Fruit fly (Drosophila melanogaster): ENCODE data around the gene Sol1.
A peak's percentile ranks its signal among the peaks of the same experiment; 100 is the strongest.

The Sol1 gene

DNA sequence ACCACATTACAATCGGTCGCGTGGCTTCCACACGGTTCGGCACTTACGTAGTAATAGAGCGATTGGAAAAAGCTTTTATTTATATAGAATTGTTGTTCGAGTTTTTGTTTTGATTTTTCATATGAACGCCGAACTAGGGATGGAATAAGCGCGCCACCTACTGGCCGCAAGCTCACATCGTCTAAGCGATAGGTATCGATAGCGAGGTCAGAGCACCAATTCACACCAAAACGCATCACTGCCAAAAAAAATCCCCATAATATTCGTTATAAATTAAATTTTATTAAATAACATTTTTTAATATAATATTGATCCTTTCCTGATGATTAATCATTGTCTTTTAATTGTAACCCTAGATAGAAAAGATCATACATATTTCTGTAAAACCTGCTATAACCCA, 35.6 kb upstream of the Sol1 start, which contains the start of gene CG10038 (continued):
- TF ChIP-seq bcd (GFP tag; optimal IDR thresholded peaks at IDR 0.05) (peak; percentile 41), chif (GFP tag; optimal IDR thresholded peaks at IDR 0.05) (peak in 1 of 2 experiments; percentile 15), sim (GFP tag; IDR thresholded peaks at IDR 0.05) (no peak), CG3838 (GFP tag; optimal IDR thresholded peaks at IDR 0.05) (no peak), CG18262 (tag; optimal IDR thresholded peaks at IDR 0.05) (peak; percentile 27), Neu2 (GFP tag; optimal IDR thresholded peaks at IDR 0.05; ENCODE audit: borderline replicate concordance) (no peak), Meics (GFP tag; optimal IDR thresholded peaks at IDR 0.05) (peak; percentile 35), Scr (GFP tag; IDR thresholded peaks at IDR 0.05; ENCODE audit: partially characterized antibody) (peak; percentile 93), sqz (GFP tag; optimal IDR thresholded peaks at IDR 0.05) (peak; percentile 28), sna (GFP tag; IDR thresholded peaks at IDR 0.05; ENCODE audit: partially characterized antibody) (peak; percentile 89), Dbx (GFP tag; IDR thresholded peaks at IDR 0.05) (peak; percentile 59; the same call in 2 of the 3 replicates), CG13775 (GFP tag; optimal IDR thresholded peaks at IDR 0.05) (peak; percentile 21), bbx (GFP tag; IDR thresholded peaks at IDR 0.05; ENCODE audit: partially characterized antibody) (peak; percentile 95), Antp (GFP tag; optimal IDR thresholded peaks at IDR 0.05) (peak; percentile 29), gsb-n (tag; optimal IDR thresholded peaks at IDR 0.05) (no peak), lola (GFP tag; optimal IDR thresholded peaks at IDR 0.05) (no peak), CG15269 (tag; optimal IDR thresholded peaks at IDR 0.05) (no peak), yki (optimal IDR thresholded peaks at IDR 0.05) (no peak), CG7357 (GFP tag; IDR thresholded peaks at IDR 0.05) (peak; percentile 81), Xrp1 (GFP tag; IDR thresholded peaks at IDR 0.05) (peak; percentile 28; the same call in 1 of the 2 replicates), CG10267 (tag; optimal IDR thresholded peaks at IDR 0.05) (peak; percentile 55), CG2116 (GFP tag; optimal IDR thresholded peaks at IDR 0.05) (peak; percentile 96), Adf1 (GFP tag; IDR thresholded peaks at IDR 0.05) (peak; percentile 25; the same call in 1 of the 2 replicates), dpn (GFP tag; optimal IDR thresholded peaks at IDR 0.05) (peak; percentile 29 to 58), kay (GFP tag; optimal IDR thresholded peaks at IDR 0.05) (peak; percentile 14), Hmr (GFP tag; optimal IDR thresholded peaks at IDR 0.05) (peak; percentile 54), NK7.1 (GFP tag; optimal IDR thresholded peaks at IDR 0.05) (no peak), Nf-YA (GFP tag; IDR thresholded peaks at IDR 0.05) (no peak), CG2678 (tag; optimal IDR thresholded peaks at IDR 0.05) (no peak), Chrac-16 (GFP tag; optimal IDR thresholded peaks at IDR 0.05) (peak; percentile 16), CG30020 (tag; optimal IDR thresholded peaks at IDR 0.05) (peak; percentile 38), NfI (GFP tag; optimal IDR thresholded peaks at IDR 0.05) (peak; percentile 48), CG2120 (GFP tag; optimal IDR thresholded peaks at IDR 0.05) (peak; percentile 57), ci (GFP tag; IDR thresholded peaks at IDR 0.05) (0 out of 3 replicates have a peak, but pooled peaks have one; percentile 23), sob (GFP tag; IDR thresholded peaks at IDR 0.05) (peak; percentile 56; the same call in 1 of the 2 replicates), CG4282 (GFP tag; optimal IDR thresholded peaks at IDR 0.05) (no peak), CG34422 (GFP tag; IDR thresholded peaks at IDR 0.05) (peak; percentile 60; the same call in 2 of the 3 replicates), CG17829 (tag; optimal IDR thresholded peaks at IDR 0.05) (peak; percentile 60), pros (GFP tag; optimal IDR thresholded peaks at IDR 0.05) (no peak), HmgZ (tag; optimal IDR thresholded peaks at IDR 0.05) (peak; percentile 76), unpg (GFP tag; optimal IDR thresholded peaks at IDR 0.05) (peak; percentile 15), CG13287 (GFP tag; IDR thresholded peaks at IDR 0.05; ENCODE audit: partially characterized antibody) (peak; percentile 97), CG3995 (GFP tag; optimal IDR thresholded peaks at IDR 0.05) (peak; percentile 22), Sry-δ (GFP tag; optimal IDR thresholded peaks at IDR 0.05) (peak; percentile 95), Max (GFP tag; optimal IDR thresholded peaks at IDR 0.05) (peak; percentile 18), CG6272 (GFP tag; IDR thresholded peaks at IDR 0.05) (peak; percentile 68), CG7556 (GFP tag; optimal IDR thresholded peaks at IDR 0.05) (no peak), CG5245 (GFP tag; optimal IDR thresholded peaks at IDR 0.05) (peak; percentile 10), slp2 (GFP tag; optimal IDR thresholded peaks at IDR 0.05) (peak; percentile 1), Mad (GFP tag; optimal IDR thresholded peaks at IDR 0.05) (peak; percentile 36), tap (tag; optimal IDR thresholded peaks at IDR 0.05) (no peak)

All from whole organism, embryonic.